Worm (Caenorhabditis elegans) whole organism, midembryonic: ENCODE measurements around the gene F29A7.3.

Experiments
- flt-1 ChIP-seq: fragments of 200-800 bp; sonication (Bioruptor generic); IDR thresholded peaks from 2 replicates; pipeline ENCODE4 v1.3.6; 2022; ENCODE audit warnings: missing genetic modification characterization, missing compliant biosample characterization
- klf-2 ChIP-seq: fragments of 200-800 bp; sonication (Bioruptor generic); conservative IDR thresholded peaks from 2 replicates; pipeline ENCODE4 v1.3.6; 2022; ENCODE audit warnings: missing genetic modification reagents, missing genetic modification characterization, missing compliant biosample characterization
- ztf-29 ChIP-seq: fragments of 200-800 bp; sonication (Bioruptor generic); IDR thresholded peaks from 2 replicates; pipeline ENCODE4 v1.3.6; 2022; ENCODE audit warnings: missing genetic modification reagents, missing genetic modification characterization, missing compliant biosample characterization

ce11 chrII:2710919-2711318, 42.2 kb upstream of the F29A7.3 start, which contains the start of gene T05A8.2:
- TF ChIP-seq klf-2 (no peak), ztf-29 (GFP tag; lab: Robert Waterston, UW) (no peak), flt-1 (GFP tag; lab: Robert Waterston, UW) (no peak)
